Worm (Caenorhabditis elegans): ENCODE data around the gene sde-2.

sde-2 gene

ce11 chrV:13625517-13626097 is 1.8 kb upstream of the sde-2 start, which contains the start of the genes nduv-2 and F53F4.12:
Gene nduv-2 (minus strand): TSS chrV:13625567.
Gene F53F4.12 (plus strand): TSS chrV:13626047.
- no peak for TF ChIP-seq hlh-15 (tag; optimal IDR thresholded peaks at IDR 0.05)
- TF ChIP-seq hlh-13 (GFP tag; optimal IDR thresholded peaks at IDR 0.05) = no peak
- no peak for TF ChIP-seq nhr-232 (tag; optimal IDR thresholded peaks at IDR 0.05)
- TF ChIP-seq ceh-24 (tag; optimal IDR thresholded peaks at IDR 0.05) = no peak
- TF ChIP-seq unc-55 (GFP tag; optimal IDR thresholded peaks at IDR 0.05) = no peak
- peak; percentile 58 for TF ChIP-seq ceh-31 (tag; optimal IDR thresholded peaks at IDR 0.05)
- TF ChIP-seq ref-2 (tag; optimal IDR thresholded peaks at IDR 0.05) = no peak
- TF ChIP-seq fkh-10 (GFP tag; optimal IDR thresholded peaks at IDR 0.05) = no peak
- no peak for TF ChIP-seq elt-4 (tag; optimal IDR thresholded peaks at IDR 0.05)
- TF ChIP-seq ceh-14 (tag; optimal IDR thresholded peaks at IDR 0.05) = no peak
- no peak for TF ChIP-seq ceh-48 (tag; optimal IDR thresholded peaks at IDR 0.05)
- TF ChIP-seq unc-42 (tag; optimal IDR thresholded peaks at IDR 0.05) = peak; percentile 12
- TF ChIP-seq hlh-30 (tag; optimal IDR thresholded peaks at IDR 0.05; ENCODE audit: insufficient read depth) = no peak
- no peak for TF ChIP-seq C08G9.2 (tag; optimal IDR thresholded peaks at IDR 0.05)
- TF ChIP-seq lim-6 (tag; optimal IDR thresholded peaks at IDR 0.05) = no peak
- TF ChIP-seq ets-4 (tag; optimal IDR thresholded peaks at IDR 0.05) = peak; percentile 34
- no peak for TF ChIP-seq ceh-6 (GFP tag; optimal IDR thresholded peaks at IDR 0.05)
- peak; percentile 4 for TF ChIP-seq ceh-2 (tag; optimal IDR thresholded peaks at IDR 0.05)
- TF ChIP-seq K02D7.2 (tag; optimal IDR thresholded peaks at IDR 0.05) = no peak
- TF ChIP-seq Y22D7AL.16 (tag; optimal IDR thresholded peaks at IDR 0.05) = no peak
- TF ChIP-seq dve-1 (tag; optimal IDR thresholded peaks at IDR 0.05) = no peak
- TF ChIP-seq gmeb-2 (tag; optimal IDR thresholded peaks at IDR 0.05) = no peak
- TF ChIP-seq tbx-2 (tag; optimal IDR thresholded peaks at IDR 0.05) = peak; percentile 36

- TF ChIP-seq madf-2 (tag; optimal IDR thresholded peaks at IDR 0.05) (no peak), lim-6 (tag; optimal IDR thresholded peaks at IDR 0.05) (no peak), fkh-6 (tag; optimal IDR thresholded peaks at IDR 0.05) (no peak), rnt-1 (tag; optimal IDR thresholded peaks at IDR 0.05) (no peak), hlh-6 (tag; optimal IDR thresholded peaks at IDR 0.05) (no peak), ceh-30 (tag; optimal IDR thresholded peaks at IDR 0.05) (no peak), che-1 (tag; optimal IDR thresholded peaks at IDR 0.05) (no peak), zip-5 (tag; optimal IDR thresholded peaks at IDR 0.05) (no peak), ceh-48 (tag; optimal IDR thresholded peaks at IDR 0.05) (no peak), odd-2 (tag; optimal IDR thresholded peaks at IDR 0.05) (no peak), pqm-1 (tag; optimal IDR thresholded peaks at IDR 0.05) (no peak), ceh-2 (tag; optimal IDR thresholded peaks at IDR 0.05) (no peak), fkh-10 (GFP tag; optimal IDR thresholded peaks at IDR 0.05) (no peak), K09A11.1 (tag; optimal IDR thresholded peaks at IDR 0.05; ENCODE audit: insufficient read depth) (no peak), hlh-15 (tag; optimal IDR thresholded peaks at IDR 0.05) (no peak), hlh-8 (tag; optimal IDR thresholded peaks at IDR 0.05) (no peak)
Observed at ce11 chrV:13634149-13634548, 6.8 kb downstream of the sde-2 start, which contains the start of gene H37A05.2. Gene H37A05.2 (minus strand): TSS chrV:13634249.

- TF ChIP-seq K02D7.2 (tag; optimal IDR thresholded peaks at IDR 0.05) = no peak
- no peak for TF ChIP-seq rnt-1 (tag; optimal IDR thresholded peaks at IDR 0.05)
- TF ChIP-seq K09A11.1 (tag; optimal IDR thresholded peaks at IDR 0.05; ENCODE audit: insufficient read depth) = no peak
- no peak for TF ChIP-seq fkh-10 (GFP tag; optimal IDR thresholded peaks at IDR 0.05)
- no peak for TF ChIP-seq ceh-14 (tag; optimal IDR thresholded peaks at IDR 0.05)
- no peak for TF ChIP-seq ceh-34 (tag; optimal IDR thresholded peaks at IDR 0.05)
- no peak for TF ChIP-seq hlh-15 (tag; optimal IDR thresholded peaks at IDR 0.05)
- no peak for TF ChIP-seq madf-2 (tag; optimal IDR thresholded peaks at IDR 0.05)
- no peak for TF ChIP-seq pros-1 (tag; optimal IDR thresholded peaks at IDR 0.05)
- TF ChIP-seq nhr-11 (tag; optimal IDR thresholded peaks at IDR 0.05) = no peak
- no peak for TF ChIP-seq dve-1 (tag; optimal IDR thresholded peaks at IDR 0.05)
- no peak for TF ChIP-seq elt-2 (tag; optimal IDR thresholded peaks at IDR 0.05)
- TF ChIP-seq ttx-3 (tag; optimal IDR thresholded peaks at IDR 0.05) = no peak
- no peak for TF ChIP-seq ceh-45 (GFP tag; IDR thresholded peaks at IDR 0.05)
- no peak for TF ChIP-seq ceh-9 (tag; optimal IDR thresholded peaks at IDR 0.05)
- no peak for TF ChIP-seq unc-86 (tag; optimal IDR thresholded peaks at IDR 0.05)
- TF ChIP-seq mec-3 (tag; optimal IDR thresholded peaks at IDR 0.05; ENCODE audit: borderline replicate concordance) = no peak
- no peak for TF ChIP-seq pax-1 (tag; optimal IDR thresholded peaks at IDR 0.05)
- no peak for TF ChIP-seq unc-42 (tag; optimal IDR thresholded peaks at IDR 0.05)
- no peak for TF ChIP-seq pha-4 (tag; optimal IDR thresholded peaks at IDR 0.05)
Observed at ce11 chrV:13636411-13636810, 9.0 kb downstream of the sde-2 start.

Data from whole organism, late embryonic.